Worm (Caenorhabditis elegans) whole organism, L1 larva: Measurements from ENCODE around the gene str-227.
"Not testable (repeated sequence)": the region's sequence is repeated elsewhere in the genome, so short reads cannot be mapped to it uniquely, and the experiment has no call there.

Source experiments
- aly-2 ChIP-seq: fragments of 150-350 bp; optimal IDR thresholded peaks from 2 replicates; lab custom pipeline; 2014; ENCODE audit warnings: missing biosample characterization, missing genetic modification characterization
- elt-3 ChIP-seq, 6 experiments: fragments of 150-350 bp in 1 of 6; sonication (generic microtip); optimal IDR thresholded peaks; 2 replicates each; lab custom pipeline; 2017 to 2018; ENCODE audit warnings: missing biosample characterization in 6 of 6, missing genetic modification characterization in 6 of 6, inconsistent platforms in 1 of 6
- hpl-2 ChIP-seq: fragments of 150-350 bp; optimal IDR thresholded peaks from 2 replicates; lab custom pipeline; 2014; ENCODE audit warnings: missing biosample characterization, missing genetic modification reagents, missing genetic modification characterization
- nhr-12 ChIP-seq: sonication (generic microtip); optimal IDR thresholded peaks from 2 replicates; lab custom pipeline; 2017; ENCODE audit warnings: missing biosample characterization, missing genetic modification characterization
- nhr-76 ChIP-seq: sonication (generic microtip); optimal IDR thresholded peaks from 2 replicates; lab custom pipeline; 2017; ENCODE audit warnings: missing biosample characterization, missing genetic modification characterization
- pqm-1 ChIP-seq: sonication (generic microtip); optimal IDR thresholded peaks from 3 replicates; lab custom pipeline; 2017; ENCODE audit warnings: missing biosample characterization, missing genetic modification characterization
- snpc-4 ChIP-seq: fragments of 150-350 bp; optimal IDR thresholded peaks from 2 replicates; lab custom pipeline; 2014; ENCODE audit warnings: missing biosample characterization, missing genetic modification characterization
- unc-130 ChIP-seq: fragments of 150-350 bp; optimal IDR thresholded peaks from 2 replicates; lab custom pipeline; 2017; ENCODE audit warnings: missing biosample characterization, missing genetic modification characterization, inconsistent platforms
- unc-62 ChIP-seq: fragments of 150-350 bp; optimal IDR thresholded peaks from 2 replicates; lab custom pipeline; 2014; ENCODE audit warnings: missing biosample characterization, missing genetic modification reagents, missing genetic modification characterization

- not testable (repeated sequence) for TF ChIP-seq hpl-2 (GFP tag; lab: Kevin White, UChicago); unc-62; aly-2; snpc-4; nhr-76 (tag; lab: Kevin White, UChicago); nhr-12 (tag; lab: Kevin White, UChicago); unc-130 (tag; lab: Kevin White, UChicago); elt-3 (tag; optimal IDR thresholded peaks at IDR 0.05; lab: Kevin White, UChicago); pqm-1 (tag; lab: Kevin White, UChicago)
Observed at ce11 chrV:3558744-3559143, 40.8 kb downstream of the str-227 start, which contains the start of gene T24A6.1.
